Worm (Caenorhabditis elegans): Measurements from ENCODE around the gene dod-23.

Gene dod-23

ce11 chrII:8399064-8399463, at the start of gene dod-23:
dod-23 (minus strand) TSS chrII:8399164.
- TF ChIP-seq sem-4 (tag; optimal IDR thresholded peaks at IDR 0.05) (no peak), aly-2 (tag; optimal IDR thresholded peaks at IDR 0.05) (no peak), lin-39 (tag; optimal IDR thresholded peaks at IDR 0.05) (no peak), lin-13 (GFP tag; optimal IDR thresholded peaks at IDR 0.05) (no peak), R02D3.7 (tag; optimal IDR thresholded peaks at IDR 0.05) (no peak), Y55F3AM.14 (GFP tag; optimal IDR thresholded peaks at IDR 0.05) (no peak), ama-1 (optimal IDR thresholded peaks at IDR 0.05) (no peak), gmeb-1 (tag; optimal IDR thresholded peaks at IDR 0.05) (no peak), unc-55 (GFP tag; optimal IDR thresholded peaks at IDR 0.05) (no peak)

- TF ChIP-seq nhr-21 (tag; optimal IDR thresholded peaks at IDR 0.05) (no peak), blmp-1 (tag; optimal IDR thresholded peaks at IDR 0.05; ENCODE audit: insufficient read depth) (no peak), unc-39 (tag; optimal IDR thresholded peaks at IDR 0.05) (no peak), ztf-4 (tag; optimal IDR thresholded peaks at IDR 0.05) (no peak), nhr-23 (tag; optimal IDR thresholded peaks at IDR 0.05) (no peak), crh-2 (tag; optimal IDR thresholded peaks at IDR 0.05) (no peak), gmeb-1 (tag; optimal IDR thresholded peaks at IDR 0.05) (no peak), sma-3 (GFP tag; optimal IDR thresholded peaks at IDR 0.05) (no peak), dmd-4 (tag; optimal IDR thresholded peaks at IDR 0.05) (no peak), ceh-82 (tag; optimal IDR thresholded peaks at IDR 0.05) (no peak), nhr-237 (tag; optimal IDR thresholded peaks at IDR 0.05) (no peak), alr-1 (tag; optimal IDR thresholded peaks at IDR 0.05) (no peak), lin-39 (tag; optimal IDR thresholded peaks at IDR 0.05) (no peak)
Observed at ce11 chrII:8446731-8447130, 47.8 kb upstream of the dod-23 start, which contains the start of gene cut-3. cut-3 (minus strand) TSS chrII:8446831.

ce11 chrII:8444007-8444406, 45.0 kb upstream of the dod-23 start, which contains the start of gene evl-20:
evl-20 (plus strand) TSS chrII:8444307.
- TF ChIP-seq lin-39 (tag; optimal IDR thresholded peaks at IDR 0.05): no peak
- TF ChIP-seq nhr-10 (tag; optimal IDR thresholded peaks at IDR 0.05): no peak
- TF ChIP-seq alr-1 (tag; optimal IDR thresholded peaks at IDR 0.05): no peak
- TF ChIP-seq nhr-129 (tag; optimal IDR thresholded peaks at IDR 0.05): no peak
- no peak for TF ChIP-seq lin-11 (tag; optimal IDR thresholded peaks at IDR 0.05)
- no peak for TF ChIP-seq nhr-12 (tag; optimal IDR thresholded peaks at IDR 0.05)
- no peak for TF ChIP-seq skn-1 (tag; optimal IDR thresholded peaks at IDR 0.05)
- no peak for TF ChIP-seq zag-1 (tag; optimal IDR thresholded peaks at IDR 0.05)
- no peak for TF ChIP-seq sma-9 (GFP tag; optimal IDR thresholded peaks at IDR 0.05)
- no peak for TF ChIP-seq sma-9 (tag; optimal IDR thresholded peaks at IDR 0.05)
- TF ChIP-seq elt-1 (tag; optimal IDR thresholded peaks at IDR 0.05): no peak
- no peak for TF ChIP-seq nhr-77 (tag; optimal IDR thresholded peaks at IDR 0.05)
- TF ChIP-seq lin-13 (GFP tag; optimal IDR thresholded peaks at IDR 0.05): no peak
- TF ChIP-seq peb-1 (tag; optimal IDR thresholded peaks at IDR 0.05): no peak
- no peak for TF ChIP-seq crh-2 (tag; optimal IDR thresholded peaks at IDR 0.05)
- TF ChIP-seq nhr-6 (tag; optimal IDR thresholded peaks at IDR 0.05): no peak
- no peak for TF ChIP-seq mdl-1 (tag; optimal IDR thresholded peaks at IDR 0.05)

- TF ChIP-seq elt-3 (tag; optimal IDR thresholded peaks at IDR 0.05) (no peak), R02D3.7 (tag; optimal IDR thresholded peaks at IDR 0.05) (no peak), unc-39 (tag; optimal IDR thresholded peaks at IDR 0.05) (no peak), unc-62 (GFP tag; optimal IDR thresholded peaks at IDR 0.05) (no peak), F13H6.1 (tag; optimal IDR thresholded peaks at IDR 0.05) (no peak), ztf-11 (tag; optimal IDR thresholded peaks at IDR 0.05) (no peak), peb-1 (tag; optimal IDR thresholded peaks at IDR 0.05) (no peak), nhr-12 (tag; optimal IDR thresholded peaks at IDR 0.05) (no peak), nhr-10 (tag; optimal IDR thresholded peaks at IDR 0.05) (no peak)
Observed at ce11 chrII:8442717-8443223, 43.8 kb upstream of the dod-23 start, which contains the start of gene eif-3.G. eif-3.G (plus strand) TSS chrII:8442767.

ce11 chrII:8442176-8442575, 43.2 kb upstream of the dod-23 start:
- TF ChIP-seq C34F6.9 (tag; optimal IDR thresholded peaks at IDR 0.05): peak; percentile 43
- TF ChIP-seq nhr-25 (tag; optimal IDR thresholded peaks at IDR 0.05): peak; percentile 79
- peak; percentile 17 for TF ChIP-seq blmp-1 (tag; optimal IDR thresholded peaks at IDR 0.05; ENCODE audit: insufficient read depth)
- peak; percentile 1 for TF ChIP-seq F13H6.1 (tag; optimal IDR thresholded peaks at IDR 0.05)
- no peak for TF ChIP-seq peb-1 (tag; optimal IDR thresholded peaks at IDR 0.05)
- no peak for TF ChIP-seq ztf-11 (tag; optimal IDR thresholded peaks at IDR 0.05)
- TF ChIP-seq snpc-4 (tag; optimal IDR thresholded peaks at IDR 0.05): no peak
- TF ChIP-seq mab-5 (tag; optimal IDR thresholded peaks at IDR 0.05): no peak
- no peak for TF ChIP-seq alr-1 (tag; optimal IDR thresholded peaks at IDR 0.05)
- peak; percentile 42 for TF ChIP-seq Y55F3AM.14 (GFP tag; optimal IDR thresholded peaks at IDR 0.05)
- TF ChIP-seq crh-2 (tag; optimal IDR thresholded peaks at IDR 0.05): peak; percentile 31
- TF ChIP-seq nhr-11 (tag; optimal IDR thresholded peaks at IDR 0.05): no peak
- TF ChIP-seq sma-3 (GFP tag; optimal IDR thresholded peaks at IDR 0.05): peak; percentile 67
- peak; percentile 60 for TF ChIP-seq sma-9 (GFP tag; optimal IDR thresholded peaks at IDR 0.05)
- TF ChIP-seq sma-9 (tag; optimal IDR thresholded peaks at IDR 0.05): no peak
- TF ChIP-seq lsy-2 (tag; optimal IDR thresholded peaks at IDR 0.05): peak; percentile 76 to 93
- TF ChIP-seq nhr-21 (tag; optimal IDR thresholded peaks at IDR 0.05): peak; percentile 65
- no peak for TF ChIP-seq R02D3.7 (tag; optimal IDR thresholded peaks at IDR 0.05)
- no peak for TF ChIP-seq mdl-1 (tag; optimal IDR thresholded peaks at IDR 0.05)
- TF ChIP-seq ztf-4 (tag; optimal IDR thresholded peaks at IDR 0.05): no peak
- TF ChIP-seq fos-1 (tag; optimal IDR thresholded peaks at IDR 0.05): peak; percentile 16
- TF ChIP-seq ceh-16 (tag; optimal IDR thresholded peaks at IDR 0.05): no peak
- peak; percentile 53 for TF ChIP-seq gmeb-1 (tag; optimal IDR thresholded peaks at IDR 0.05)
- no peak for TF ChIP-seq nhr-10 (tag; optimal IDR thresholded peaks at IDR 0.05)
